Worm (Caenorhabditis elegans) whole organism, L4 larva: ENCODE data around the gene fah-1.

Source experiments
- D1046.2 ChIP-seq: fragments of 200-800 bp; sonication (Bioruptor generic); IDR thresholded peaks from 2 replicates; pipeline ENCODE4 v1.3.6; 2022; ENCODE audit warnings: missing genetic modification characterization, missing compliant biosample characterization
- F37D6.2 ChIP-seq: sonication (generic microtip); optimal IDR thresholded peaks from 2 replicates; lab custom pipeline; 2016; ENCODE audit warnings: mild to moderate bottlenecking, missing genetic modification characterization, missing compliant biosample characterization
- aha-1 ChIP-seq: fragments of 150-350 bp; peaks from one replicate; lab custom pipeline; 2014; ENCODE audit warnings: missing biosample characterization, missing genetic modification characterization
- ceh-20 ChIP-seq: fragments of 200-800 bp; sonication (Bioruptor generic); IDR thresholded peaks from 2 replicates; pipeline ENCODE4 v1.3.6; 2022; ENCODE audit warnings: missing genetic modification reagents, missing genetic modification characterization, missing compliant biosample characterization
- ceh-32 ChIP-seq: sonication (generic microtip); optimal IDR thresholded peaks from 2 replicates; lab custom pipeline; 2016; ENCODE audit warnings: mild to moderate bottlenecking, missing genetic modification characterization, missing compliant biosample characterization; ENCODE audit not compliant: poor library complexity
- ctbp-1 ChIP-seq: fragments of 200-800 bp; sonication (Bioruptor generic); IDR thresholded peaks from 2 replicates; pipeline ENCODE4 v1.3.6; 2022; ENCODE audit warnings: missing genetic modification reagents, missing genetic modification characterization, missing compliant biosample characterization
- daf-16 ChIP-seq, 3 experiments: sonication (generic microtip); optimal IDR thresholded peaks; 2 replicates each; lab custom pipeline; 2016 to 2017; ENCODE audit warnings: missing genetic modification characterization in 3 of 3, missing genetic modification reagents in 3 of 3, mild to moderate bottlenecking in 2 of 3, missing compliant biosample characterization in 2 of 3, missing biosample characterization in 1 of 3, moderate library complexity in 1 of 3
- daf-8 ChIP-seq: fragments of 200-800 bp; sonication (Bioruptor generic); IDR thresholded peaks from 2 replicates; pipeline ENCODE4 v1.3.6; 2022; ENCODE audit warnings: missing genetic modification characterization, missing compliant biosample characterization
- dmd-6 ChIP-seq: fragments of 200-800 bp; sonication (Bioruptor generic); IDR thresholded peaks from 2 replicates; pipeline ENCODE4 v1.3.6; 2022; ENCODE audit warnings: missing genetic modification reagents, missing genetic modification characterization, missing compliant biosample characterization
- dmd-8 ChIP-seq: fragments of 200-800 bp; sonication (Bioruptor generic); IDR thresholded peaks from 2 replicates; pipeline ENCODE4 v1.3.6; 2022; ENCODE audit warnings: missing genetic modification characterization, missing compliant biosample characterization
- hlh-11 ChIP-seq: fragments of 200-800 bp; sonication (Bioruptor generic); optimal IDR thresholded peaks from 2 replicates; lab custom pipeline; 2018; ENCODE audit warnings: mild to moderate bottlenecking, missing genetic modification characterization, missing compliant biosample characterization
- lin-1 ChIP-seq: fragments of 200-800 bp; sonication (Bioruptor generic); IDR thresholded peaks from 2 replicates; pipeline ENCODE4 v1.3.6; 2022; ENCODE audit warnings: missing genetic modification reagents, missing genetic modification characterization, missing compliant biosample characterization
- lin-13 ChIP-seq: fragments of 150-350 bp; optimal IDR thresholded peaks from 2 replicates; lab custom pipeline; 2014; ENCODE audit warnings: missing biosample characterization, missing genetic modification reagents, missing genetic modification characterization
- lsy-2 ChIP-seq, 2 experiments: fragments of 150-350 bp in 1 of 2; sonication (generic microtip) in 1 of 2; optimal IDR thresholded peaks; 2 replicates each; lab custom pipeline; 2014 to 2017; ENCODE audit warnings: missing biosample characterization in 2 of 2, missing genetic modification characterization in 2 of 2
- madf-9 ChIP-seq: fragments of 200-800 bp; sonication (Bioruptor generic); conservative IDR thresholded peaks from 2 replicates; pipeline ENCODE4 v1.3.6; 2022; ENCODE audit warnings: missing genetic modification reagents, missing genetic modification characterization, missing compliant biosample characterization
- mdl-1 ChIP-seq, 2 experiments: fragments of 150-350 bp in 1 of 2; sonication (generic microtip) in 1 of 2; optimal IDR thresholded peaks; 2 replicates each; lab custom pipeline; 2014 to 2017; ENCODE audit warnings: missing biosample characterization in 2 of 2, missing genetic modification characterization in 2 of 2
- mes-2 ChIP-seq: sonication (generic microtip); optimal IDR thresholded peaks from 2 replicates; lab custom pipeline; 2016; ENCODE audit warnings: missing genotype, mild to moderate bottlenecking, missing genetic modification characterization, missing compliant biosample characterization; ENCODE audit not compliant: poor library complexity, severe bottlenecking
- mxl-2 ChIP-seq: fragments of 200-800 bp; sonication (Bioruptor generic); conservative IDR thresholded peaks from 2 replicates; pipeline ENCODE4 v1.3.6; 2022; ENCODE audit warnings: missing genetic modification reagents, missing genetic modification characterization, missing compliant biosample characterization
- mxl-3 ChIP-seq: fragments of 200-800 bp; sonication (Bioruptor generic); optimal IDR thresholded peaks from 2 replicates; lab custom pipeline; 2018; ENCODE audit warnings: mild to moderate bottlenecking, missing genetic modification characterization, missing compliant biosample characterization
- nhr-11 ChIP-seq: fragments of 150-350 bp; optimal IDR thresholded peaks from 2 replicates; lab custom pipeline; 2014; ENCODE audit warnings: missing biosample characterization, missing genetic modification characterization
- nhr-28 ChIP-seq: fragments of 150-350 bp; optimal IDR thresholded peaks from 2 replicates; lab custom pipeline; 2014; ENCODE audit warnings: missing biosample characterization, missing genetic modification characterization
- nhr-48 ChIP-seq: sonication (generic microtip); optimal IDR thresholded peaks from 2 replicates; lab custom pipeline; 2016; ENCODE audit warnings: mild to moderate bottlenecking, missing genetic modification characterization, missing compliant biosample characterization
- nhr-77 ChIP-seq: fragments of 150-350 bp; optimal IDR thresholded peaks from 2 replicates; lab custom pipeline; 2014; ENCODE audit warnings: missing biosample characterization, missing genetic modification characterization
- pqm-1 ChIP-seq: sonication (generic microtip); optimal IDR thresholded peaks from 2 replicates; lab custom pipeline; 2017; ENCODE audit warnings: missing biosample characterization, missing genetic modification characterization
- set-16 ChIP-seq: fragments of 200-800 bp; sonication (Bioruptor generic); IDR thresholded peaks from 2 replicates; pipeline ENCODE4 v1.3.6; 2022; ENCODE audit warnings: missing genetic modification reagents, missing genetic modification characterization, missing compliant biosample characterization
- unc-130 ChIP-seq: sonication (generic microtip); optimal IDR thresholded peaks from 2 replicates; lab custom pipeline; 2016; ENCODE audit warnings: missing genetic modification reagents, missing genetic modification characterization, missing compliant biosample characterization
- unc-62 ChIP-seq, 3 experiments: fragments of 150-350 bp in 1 of 3; sonication (generic microtip); optimal IDR thresholded peaks in 2 of 3; peaks in 1 of 3; 1 replicate in 1 of 3; 2 replicates in 2 of 3; lab custom pipeline; 2014 to 2017; ENCODE audit warnings: missing biosample characterization in 3 of 3, missing genetic modification characterization in 3 of 3, missing genetic modification reagents in 3 of 3, missing genotype in 1 of 3
- zip-11 ChIP-seq: fragments of 200-800 bp; sonication (Bioruptor generic); IDR thresholded peaks from 2 replicates; pipeline ENCODE4 v1.3.6; 2022; ENCODE audit warnings: missing genetic modification characterization, missing compliant biosample characterization
- ztf-7 ChIP-seq: fragments of 150-350 bp; optimal IDR thresholded peaks from 2 replicates; lab custom pipeline; 2014; ENCODE audit warnings: missing biosample characterization, missing genetic modification characterization

The fah-1 gene

ce11 chrX:6413583-6413982, 35.1 kb downstream of the fah-1 start:
- TF ChIP-seq lin-13 (no peak), ceh-20 (GFP tag; lab: Robert Waterston, UW) (peak; percentile 66; the same call in 1 of the 2 replicates), unc-62 (GFP tag; optimal IDR thresholded peaks at IDR 0.05 in 1 of 2; lab: Kevin White, UChicago) (peak in 1 of 2 experiments; percentile 56), unc-62 (tag; optimal IDR thresholded peaks at IDR 0.05; lab: Kevin White, UChicago) (no peak), dmd-8 (GFP tag; lab: Robert Waterston, UW) (no peak), aha-1 (tag; lab: Kevin White, UChicago) (no peak)

- no peak for TF ChIP-seq zip-11 (GFP tag; lab: Robert Waterston, UW)
- no peak for TF ChIP-seq lin-1 (GFP tag; lab: Robert Waterston, UW)
- TF ChIP-seq madf-9: no peak
These were observed 36.1 kb downstream of the fah-1 start, which contains the start of gene T22E5.1 for ce11 chrX:6412575-6412974. Gene T22E5.1 (plus strand): TSS chrX:6412875.

ce11 chrX:6410177-6410765, 38.4 kb downstream of the fah-1 start, which contains the start of gene mup-2:
Gene mup-2 (minus strand): TSS chrX:6410227.
- TF ChIP-seq ctbp-1 (GFP tag; lab: Robert Waterston, UW) (peak; percentile 61; the same call in 1 of the 2 replicates), mdl-1 (tag; optimal IDR thresholded peaks at IDR 0.05; lab: Kevin White, UChicago) (peak in 1 of 2 experiments; percentile 19), mxl-3 (GFP tag; lab: Kevin White, UChicago) (peak; percentile 12), dmd-6 (GFP tag; lab: Robert Waterston, UW) (peak; percentile 12; the same call in 1 of the 2 replicates), F37D6.2 (no peak), daf-16 (GFP tag; optimal IDR thresholded peaks at IDR 0.05; lab: Kevin White, UChicago) (peak in 1 of 2 experiments; percentile 93), daf-16 (tag; optimal IDR thresholded peaks at IDR 0.05; lab: Kevin White, UChicago) (no peak), mes-2 (tag; lab: Kevin White, UChicago) (no peak), hlh-11 (tag; lab: Kevin White, UChicago) (peak; percentile 74), nhr-11 (tag; lab: Kevin White, UChicago) (peak; percentile 60)

ce11 chrX:6408713-6409112, 40.0 kb downstream of the fah-1 start:
- no peak for TF ChIP-seq nhr-28 (tag; lab: Kevin White, UChicago)
- TF ChIP-seq set-16 (GFP tag; lab: Robert Waterston, UW): peak; percentile 73

ce11 chrX:6408286-6408685, 40.4 kb downstream of the fah-1 start:
- TF ChIP-seq lin-13 (no peak), lsy-2 (tag; optimal IDR thresholded peaks at IDR 0.05; lab: Kevin White, UChicago) (no peak), unc-130 (no peak), nhr-48 (tag; lab: Kevin White, UChicago) (no peak), nhr-77 (tag; lab: Kevin White, UChicago) (no peak), pqm-1 (peak; percentile 76), nhr-28 (tag; lab: Kevin White, UChicago) (peak; percentile 1), D1046.2 (GFP tag; lab: Robert Waterston, UW) (no peak), set-16 (GFP tag; lab: Robert Waterston, UW) (no peak), mxl-2 (GFP tag; lab: Robert Waterston, UW) (no peak), mes-2 (tag; lab: Kevin White, UChicago) (no peak), ceh-32 (tag; lab: Kevin White, UChicago) (no peak)

ce11 chrX:6407805-6408204, 40.9 kb downstream of the fah-1 start:
- TF ChIP-seq daf-8 (GFP tag; lab: Robert Waterston, UW) (no peak), daf-16 (GFP tag; optimal IDR thresholded peaks at IDR 0.05; lab: Kevin White, UChicago) (no peak), daf-16 (tag; optimal IDR thresholded peaks at IDR 0.05; lab: Kevin White, UChicago) (peak; percentile 33), ztf-7 (no peak)
